Worm (Caenorhabditis elegans) whole organism, young adult: Measurements from ENCODE around the gene clec-195.

ENCODE experiments used
- D2030.7 ChIP-seq: fragments of 200-800 bp; sonication (Bioruptor generic); IDR thresholded peaks from 2 replicates; pipeline ENCODE4 v1.3.6; 2022; ENCODE audit warnings: missing genetic modification reagents, missing genetic modification characterization, missing compliant biosample characterization
- F39B2.1 ChIP-seq: fragments of 200-800 bp; sonication (Bioruptor generic); IDR thresholded peaks from 2 replicates; pipeline ENCODE4 v1.3.6; 2022; ENCODE audit warnings: missing genetic modification reagents, missing genetic modification characterization, missing compliant biosample characterization
- Y53G8AR.9 ChIP-seq: fragments of 200-800 bp; sonication (Bioruptor generic); conservative IDR thresholded peaks from 2 replicates; pipeline ENCODE4 v1.3.6; 2022; ENCODE audit warnings: missing genetic modification reagents, missing genetic modification characterization, missing compliant biosample characterization
- lin-35 ChIP-seq, 3 experiments: fragments of 150-350 bp in 2 of 3; sonication (generic microtip) in 1 of 3; optimal IDR thresholded peaks; 2 replicates each; lab custom pipeline; 2014 to 2018; ENCODE audit warnings: missing biosample characterization in 3 of 3, missing genetic modification characterization in 3 of 3, missing genetic modification reagents in 3 of 3
- lsl-1 ChIP-seq: fragments of 200-800 bp; sonication (Bioruptor generic); optimal IDR thresholded peaks from 2 replicates; lab custom pipeline; 2018; ENCODE audit warnings: mild to moderate bottlenecking, missing genetic modification characterization, moderate library complexity, missing compliant biosample characterization

DNA sequence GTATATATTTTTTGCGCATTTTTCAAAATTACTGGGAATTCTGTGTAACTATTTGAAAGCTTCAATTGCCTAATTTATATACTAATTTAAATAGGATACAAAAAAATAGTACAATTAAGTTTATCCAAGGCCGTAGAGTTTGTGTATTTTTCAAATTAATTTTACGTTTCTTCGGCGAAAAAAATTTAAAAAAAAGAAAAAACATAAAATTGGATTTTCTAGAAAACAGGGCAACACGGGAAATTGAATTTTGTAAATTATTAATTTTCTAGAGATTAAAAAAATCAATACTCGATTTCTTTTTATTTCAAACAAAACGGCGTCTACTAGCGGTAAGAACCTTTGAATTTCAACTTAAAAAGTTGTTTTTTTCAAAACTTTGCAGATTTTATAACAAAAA is 7.7 kb upstream of the clec-195 start, which contains the start of gene Y116A8C.23:
- TF ChIP-seq lin-35 (GFP tag; optimal IDR thresholded peaks at IDR 0.05; lab: Kevin White, UChicago) (no peak), D2030.7 (no peak), F39B2.1 (GFP tag; lab: Robert Waterston, UW) (no peak), lsl-1 (GFP tag; lab: Kevin White, UChicago) (no peak), Y53G8AR.9 (GFP tag; lab: Robert Waterston, UW) (no peak)
